Worm (Caenorhabditis elegans): Measurements from ENCODE around the gene uev-2.

The uev-2 gene

ce11 chrIII:5603439-5603986, 20.6 kb downstream of the uev-2 start, which contains the start of gene madf-11 (continued):
- TF ChIP-seq pha-4 (GFP tag; IDR thresholded peaks at IDR 0.05), result no peak
- TF ChIP-seq pha-4 (tag; optimal IDR thresholded peaks at IDR 0.05), result no peak
- no peak for TF ChIP-seq tag-97 (GFP tag; IDR thresholded peaks at IDR 0.05)
- TF ChIP-seq dmd-8 (GFP tag; IDR thresholded peaks at IDR 0.05), result no peak
- TF ChIP-seq F10B5.3 (tag; optimal IDR thresholded peaks at IDR 0.05), result no peak
- peak; percentile 83 for TF ChIP-seq fkh-10 (GFP tag; optimal IDR thresholded peaks at IDR 0.05)
- no peak for TF ChIP-seq daf-12 (tag; optimal IDR thresholded peaks at IDR 0.05)
- no peak for TF ChIP-seq ceh-44 (GFP tag; IDR thresholded peaks at IDR 0.05)
- peak; percentile 99 for TF ChIP-seq aha-1 (tag)
- no peak for TF ChIP-seq daf-8 (GFP tag; IDR thresholded peaks at IDR 0.05)
- no peak for TF ChIP-seq daf-19 (GFP tag; conservative IDR thresholded peaks at IDR 0.05)
- TF ChIP-seq unc-62 (GFP tag; optimal IDR thresholded peaks at IDR 0.05 in 1 of 2), result peak in 1 of 2 experiments; percentile 98
- TF ChIP-seq unc-62 (tag; optimal IDR thresholded peaks at IDR 0.05), result no peak
- no peak for TF ChIP-seq spr-3 (GFP tag; optimal IDR thresholded peaks at IDR 0.05)

- TF ChIP-seq F44E2.7 (GFP tag; IDR thresholded peaks at IDR 0.05) (no peak), unc-130 (GFP tag; optimal IDR thresholded peaks at IDR 0.05) (no peak), lin-1 (GFP tag; IDR thresholded peaks at IDR 0.05) (no peak), mdl-1 (tag; optimal IDR thresholded peaks at IDR 0.05) (no peak), egl-27 (tag; optimal IDR thresholded peaks at IDR 0.05) (no peak), zfp-3 (GFP tag; conservative IDR thresholded peaks at IDR 0.05) (no peak), sdz-12 (GFP tag; optimal IDR thresholded peaks at IDR 0.05) (no peak), snpc-4 (tag; optimal IDR thresholded peaks at IDR 0.05) (no peak)
These were observed 21.2 kb downstream of the uev-2 start, which contains the start of gene xnd-1 for ce11 chrIII:5604080-5604479. TSS of gene xnd-1 (plus strand) at chrIII:5604460.

ce11 chrIII:5610276-5610675, 27.4 kb downstream of the uev-2 start, which contains the start of gene C05D2.8:
TSS of gene C05D2.8 (minus strand) at chrIII:5610346.
- peak; percentile 35 for TF ChIP-seq dve-1 (tag; optimal IDR thresholded peaks at IDR 0.05; ENCODE audit: insufficient read depth)
- TF ChIP-seq snpc-4 (tag; optimal IDR thresholded peaks at IDR 0.05), result no peak
- no peak for TF ChIP-seq daf-16 (GFP tag; optimal IDR thresholded peaks at IDR 0.05)
- peak; percentile 71 for TF ChIP-seq daf-16 (tag; optimal IDR thresholded peaks at IDR 0.05)
- 0 out of 2 replicates have a peak, but pooled peaks have one; percentile 39 for TF ChIP-seq php-3 (GFP tag; IDR thresholded peaks at IDR 0.05)
- TF ChIP-seq nhr-6 (tag; optimal IDR thresholded peaks at IDR 0.05), result no peak
- TF ChIP-seq pqm-1 (tag; optimal IDR thresholded peaks at IDR 0.05), result peak; percentile 83
- peak; percentile 66 for TF ChIP-seq nhr-28 (tag; optimal IDR thresholded peaks at IDR 0.05)

- no peak for TF ChIP-seq F10B5.3 (tag; optimal IDR thresholded peaks at IDR 0.05)
- no peak for TF ChIP-seq F26F4.8 (GFP tag; conservative IDR thresholded peaks at IDR 0.05)
- TF ChIP-seq daf-19 (GFP tag; conservative IDR thresholded peaks at IDR 0.05), result no peak
- TF ChIP-seq nhr-41 (GFP tag; IDR thresholded peaks at IDR 0.05), result no peak
- no peak for TF ChIP-seq daf-16 (GFP tag; optimal IDR thresholded peaks at IDR 0.05)
- peak; percentile 42 for TF ChIP-seq daf-16 (tag; optimal IDR thresholded peaks at IDR 0.05)
- TF ChIP-seq dpl-1 (GFP tag; optimal IDR thresholded peaks at IDR 0.05), result no peak
- no peak for TF ChIP-seq dmd-6 (GFP tag; IDR thresholded peaks at IDR 0.05)
- TF ChIP-seq daf-12 (tag; optimal IDR thresholded peaks at IDR 0.05), result no peak
- no peak for TF ChIP-seq nhr-237 (tag; optimal IDR thresholded peaks at IDR 0.05)
- peak; percentile 29 for TF ChIP-seq dve-1 (tag; optimal IDR thresholded peaks at IDR 0.05; ENCODE audit: insufficient read depth)
- no peak for TF ChIP-seq lin-15B (tag; optimal IDR thresholded peaks at IDR 0.05)
- no peak for TF ChIP-seq mxl-2 (GFP tag; conservative IDR thresholded peaks at IDR 0.05)
- no peak for TF ChIP-seq vab-7 (GFP tag; IDR thresholded peaks at IDR 0.05)
- TF ChIP-seq pqm-1 (tag; optimal IDR thresholded peaks at IDR 0.05), result peak; percentile 53
These were observed 28.8 kb downstream of the uev-2 start, which contains the start of gene bas-1 for ce11 chrIII:5611604-5612324. TSS of gene bas-1 (plus strand) at chrIII:5612274.
